Worm (Caenorhabditis elegans): ENCODE measurements around the gene C05C9.2.

DNA sequence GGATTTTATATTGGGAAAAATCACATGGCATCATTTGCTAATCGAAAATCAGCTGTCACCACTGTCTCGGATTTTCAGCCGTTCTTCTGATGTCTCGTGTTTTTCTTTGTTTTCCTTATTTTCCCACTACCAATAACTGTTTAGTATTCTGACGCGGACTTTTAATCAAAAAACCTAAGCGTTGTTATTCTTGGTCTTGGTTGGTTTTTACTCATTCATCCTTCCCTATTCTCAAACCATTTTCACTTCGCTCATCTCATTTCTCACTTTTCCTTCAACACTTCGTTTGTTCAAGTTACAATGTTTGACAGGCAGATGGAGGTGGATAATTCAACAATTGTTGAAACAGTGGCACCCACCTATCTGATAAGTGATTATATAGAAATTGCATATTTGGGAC is 25.7 kb downstream of the C05C9.2 start, which contains the start of gene gnrr-6:
- TF ChIP-seq mdl-1 (tag; optimal IDR thresholded peaks at IDR 0.05) (no peak), nhr-77 (tag; optimal IDR thresholded peaks at IDR 0.05) (no peak), pqm-1 (tag; optimal IDR thresholded peaks at IDR 0.05) (no peak), nhr-11 (tag; optimal IDR thresholded peaks at IDR 0.05) (no peak), ztf-11 (tag; optimal IDR thresholded peaks at IDR 0.05) (no peak), lin-39 (tag; optimal IDR thresholded peaks at IDR 0.05) (no peak), unc-130 (GFP tag; optimal IDR thresholded peaks at IDR 0.05) (no peak)
